Worm (Caenorhabditis elegans): ENCODE data around the gene rpb-6.

ce11 chrII:10608821-10609220 is 29.6 kb downstream of the rpb-6 start:
- TF ChIP-seq ceh-13 (GFP tag; optimal IDR thresholded peaks at IDR 0.05) = no peak
- TF ChIP-seq scrt-1 (GFP tag; IDR thresholded peaks at IDR 0.05) = no peak
- TF ChIP-seq tra-4 (tag; optimal IDR thresholded peaks at IDR 0.05) = no peak
- no peak for TF ChIP-seq ama-1 (optimal IDR thresholded peaks at IDR 0.05)
